Fruit fly (Drosophila melanogaster): ENCODE results near the gene lz.

Gene lz

DNA sequence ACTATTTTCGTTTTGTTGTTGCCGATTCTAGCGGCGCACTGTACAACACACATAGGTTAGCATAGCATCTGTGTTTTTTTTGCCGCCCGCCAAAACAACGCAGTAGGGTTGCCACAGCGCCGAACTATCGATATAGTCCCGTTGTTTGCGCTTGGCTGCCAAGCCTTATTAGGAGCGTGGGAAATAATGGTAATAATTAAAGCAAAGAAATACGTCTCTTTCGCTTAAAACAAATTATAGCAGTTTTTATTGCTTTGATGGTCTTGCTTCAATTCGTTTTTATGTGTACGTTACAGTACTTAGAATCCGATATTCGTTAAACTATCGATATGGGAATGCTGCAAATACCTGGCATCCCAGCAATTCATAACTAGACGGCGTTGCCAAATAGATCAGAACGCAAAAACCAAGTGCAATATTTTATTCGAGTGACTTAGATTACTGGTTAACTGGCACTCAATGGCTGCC, 41.0 kb upstream of the lz start, which contains the start of the genes mxc and Larp7 (continued):
- TF ChIP-seq Six4 (GFP tag; optimal IDR thresholded peaks at IDR 0.05), result peak; percentile 42
- TF ChIP-seq CG15011 (GFP tag; optimal IDR thresholded peaks at IDR 0.05), result no peak
- peak; percentile 64; the same call in 1 of the 3 replicates for TF ChIP-seq mld (GFP tag; IDR thresholded peaks at IDR 0.05; ENCODE audit: partially characterized antibody)
- TF ChIP-seq Lhr (GFP tag; optimal IDR thresholded peaks at IDR 0.05), result peak; percentile 25
- TF ChIP-seq scrt (GFP tag; optimal IDR thresholded peaks at IDR 0.05), result no peak
- no peak for TF ChIP-seq CG5180 (GFP tag; optimal IDR thresholded peaks at IDR 0.05)
- peak; percentile 55 for TF ChIP-seq grau (tag; optimal IDR thresholded peaks at IDR 0.05)
- peak; percentile 27 for TF ChIP-seq CG18476 (GFP tag; optimal IDR thresholded peaks at IDR 0.05)
- peak; percentile 91 for TF ChIP-seq knrl (GFP tag; IDR thresholded peaks at IDR 0.05; ENCODE audit: partially characterized antibody)
- TF ChIP-seq CG15601 (tag; optimal IDR thresholded peaks at IDR 0.05), result no peak
- TF ChIP-seq lola (GFP tag; optimal IDR thresholded peaks at IDR 0.05), result peak in 1 of 3 experiments; percentile 53
- TF ChIP-seq Optix (GFP tag; IDR thresholded peaks at IDR 0.05), result peak; percentile 32; the same call in 1 of the 3 replicates
- TF ChIP-seq CG9876 (GFP tag; optimal IDR thresholded peaks at IDR 0.05), result peak; percentile 39
- TF ChIP-seq CG1832 (GFP tag; optimal IDR thresholded peaks at IDR 0.05), result no peak
- TF ChIP-seq Antp (GFP tag; optimal IDR thresholded peaks at IDR 0.05), result peak; percentile 67
- TF ChIP-seq CG8944 (GFP tag; optimal IDR thresholded peaks at IDR 0.05), result peak; percentile 64
- peak; percentile 34 for TF ChIP-seq CG1602 (GFP tag; optimal IDR thresholded peaks at IDR 0.05)
- no peak for TF ChIP-seq CG34422 (GFP tag; IDR thresholded peaks at IDR 0.05)
- TF ChIP-seq CG7372 (GFP tag; IDR thresholded peaks at IDR 0.05), result peak; percentile 46; the same call in 1 of the 2 replicates
- no peak for TF ChIP-seq lov (optimal IDR thresholded peaks at IDR 0.05)
- TF ChIP-seq lov (GFP tag; IDR thresholded peaks at IDR 0.05), result no peak
- peak; percentile 83 for TF ChIP-seq CG17186 (GFP tag; optimal IDR thresholded peaks at IDR 0.05)
- TF ChIP-seq CG7357 (GFP tag; IDR thresholded peaks at IDR 0.05), result peak; percentile 60; the same call in 1 of the 3 replicates
- peak; percentile 64 for TF ChIP-seq Ets97D (GFP tag; optimal IDR thresholded peaks at IDR 0.05)
- peak; percentile 44 for TF ChIP-seq al (GFP tag; IDR thresholded peaks at IDR 0.05)
- peak; percentile 41; the same call in 1 of the 2 replicates for TF ChIP-seq CG32772 (GFP tag; IDR thresholded peaks at IDR 0.05)
- TF ChIP-seq CG9727 (GFP tag; optimal IDR thresholded peaks at IDR 0.05), result peak; percentile 61
- peak; percentile 70; the same call in 2 of the 3 replicates for TF ChIP-seq CG6791 (GFP tag; IDR thresholded peaks at IDR 0.05; ENCODE audit: partially characterized antibody)
- no peak for TF ChIP-seq B-H1 (GFP tag; IDR thresholded peaks at IDR 0.05)
- peak; percentile 64 for TF ChIP-seq CG2712 (tag; optimal IDR thresholded peaks at IDR 0.05)
- no peak for TF ChIP-seq CG4730 (GFP tag; IDR thresholded peaks at IDR 0.05)
- TF ChIP-seq run (tag; optimal IDR thresholded peaks at IDR 0.05), result no peak
- TF ChIP-seq CG2889 (GFP tag; IDR thresholded peaks at IDR 0.05), result peak; percentile 38; the same call in 1 of the 3 replicates
- no peak for TF ChIP-seq CG17359 (tag; optimal IDR thresholded peaks at IDR 0.05)
- peak; percentile 4 for TF ChIP-seq tup (GFP tag; optimal IDR thresholded peaks at IDR 0.05)
- peak; percentile 80 for TF ChIP-seq CG10267 (tag; optimal IDR thresholded peaks at IDR 0.05)
- TF ChIP-seq sens-2 (GFP tag; IDR thresholded peaks at IDR 0.05), result no peak
- TF ChIP-seq corto (GFP tag; optimal IDR thresholded peaks at IDR 0.05), result no peak
- no peak for TF ChIP-seq D (optimal IDR thresholded peaks at IDR 0.05)
- TF ChIP-seq D (GFP tag; optimal IDR thresholded peaks at IDR 0.05), result no peak
- TF ChIP-seq Oaz (GFP tag; IDR thresholded peaks at IDR 0.05), result no peak
- TF ChIP-seq CG3065 (GFP tag; optimal IDR thresholded peaks at IDR 0.05), result no peak
- TF ChIP-seq H2.0 (GFP tag; IDR thresholded peaks at IDR 0.05), result no peak
- TF ChIP-seq CG11398 (GFP tag; optimal IDR thresholded peaks at IDR 0.05), result no peak
- peak; percentile 91 for TF ChIP-seq row (GFP tag; IDR thresholded peaks at IDR 0.05)
- TF ChIP-seq CG18262 (tag; optimal IDR thresholded peaks at IDR 0.05), result no peak
- peak; percentile 73 for TF ChIP-seq nmo (GFP tag; optimal IDR thresholded peaks at IDR 0.05)
- 0 out of 3 replicates have a peak, but pooled peaks have one; percentile 15 for TF ChIP-seq jigr1 (GFP tag; IDR thresholded peaks at IDR 0.05)
- TF ChIP-seq vvl (GFP tag; IDR thresholded peaks at IDR 0.05), result peak; percentile 21; the same call in 1 of the 2 replicates
- peak; percentile 46 for TF ChIP-seq Bdp1 (GFP tag; optimal IDR thresholded peaks at IDR 0.05)
- no peak for TF ChIP-seq CG18011 (GFP tag; optimal IDR thresholded peaks at IDR 0.05)

Data from whole organism, embryonic.